Fruit fly (Drosophila melanogaster) whole organism, embryonic: ENCODE measurements around the gene aqz.

Source experiments
- Ada2b ChIP-seq: fragments of 200-800 bp; sonication (Bioruptor generic); IDR thresholded peaks from 2 replicates; pipeline ENCODE4 v1.3.6; 2022; ENCODE audit warnings: missing biosample characterization, missing genetic modification characterization
- Atf3 ChIP-seq: fragments of 200-800 bp; sonication (Bioruptor generic); optimal IDR thresholded peaks from 3 replicates; lab custom pipeline; 2016; ENCODE audit warnings: missing biosample characterization, missing genetic modification characterization
- Awh ChIP-seq: fragments of 200-800 bp; sonication (Bioruptor generic); IDR thresholded peaks from 2 replicates; pipeline ENCODE4, ENCODE4 v1.3.6; 2022; ENCODE audit warnings: missing biosample characterization, missing genetic modification characterization
- Bgb ChIP-seq: fragments of 200-800 bp; sonication (Bioruptor generic); IDR thresholded peaks from 2 replicates; pipeline ENCODE4 v1.3.6; 2022; ENCODE audit warnings: missing biosample characterization, missing genetic modification characterization; ENCODE audit not compliant: partially characterized antibody
- CG10274 ChIP-seq: fragments of 200-800 bp; sonication (Bioruptor generic); optimal IDR thresholded peaks from 3 replicates; lab custom pipeline; 2017; ENCODE audit warnings: missing biosample characterization, mild to moderate bottlenecking, missing genetic modification characterization
- CG11504 ChIP-seq: fragments of 200-800 bp; sonication (Bioruptor generic); optimal IDR thresholded peaks from 3 replicates; lab custom pipeline; 2019; ENCODE audit warnings: missing biosample characterization, mild to moderate bottlenecking, missing genetic modification characterization, moderate library complexity
- CG11696 ChIP-seq: fragments of 200-800 bp; sonication (Bioruptor generic); IDR thresholded peaks from 2 replicates; pipeline ENCODE4 v1.3.6; 2022; ENCODE audit warnings: missing biosample characterization, missing genetic modification characterization
- CG1529 ChIP-seq: fragments of 200-800 bp; sonication (Bioruptor generic); optimal IDR thresholded peaks from 3 replicates; lab custom pipeline; 2018; ENCODE audit warnings: missing biosample characterization, missing genetic modification characterization
- CG32767 ChIP-seq: fragments of 200-800 bp; sonication (Bioruptor generic); IDR thresholded peaks from 2 replicates; pipeline ENCODE4 v1.3.6; 2022; ENCODE audit warnings: missing biosample characterization, missing genetic modification characterization
- CG3281 ChIP-seq: fragments of 200-800 bp; sonication (Bioruptor generic); optimal IDR thresholded peaks from 3 replicates; lab custom pipeline; 2017; ENCODE audit warnings: missing biosample characterization, mild to moderate bottlenecking, missing genetic modification characterization
- CG3847 ChIP-seq: fragments of 200-800 bp; sonication (Bioruptor generic); IDR thresholded peaks from 2 replicates; pipeline ENCODE4 v1.3.6; 2022; ENCODE audit warnings: missing biosample characterization, missing genetic modification characterization
- CG42726 ChIP-seq: fragments of 200-800 bp; sonication (Bioruptor generic); IDR thresholded peaks from 2 replicates; pipeline ENCODE4 v1.3.6; 2022; ENCODE audit warnings: missing biosample characterization, missing genetic modification characterization; ENCODE audit not compliant: partially characterized antibody
- CG4617 ChIP-seq: fragments of 200-800 bp; sonication (Bioruptor generic); optimal IDR thresholded peaks from 3 replicates; lab custom pipeline; 2016; ENCODE audit warnings: missing biosample characterization, missing genetic modification characterization, borderline replicate concordance
- CG5953 ChIP-seq: fragments of 200-800 bp; sonication (Bioruptor generic); IDR thresholded peaks from 2 replicates; pipeline ENCODE4 v1.3.6; 2022; ENCODE audit warnings: missing biosample characterization, missing genetic modification characterization
- CG8089 ChIP-seq: fragments of 200-800 bp; sonication (Bioruptor generic); optimal IDR thresholded peaks from 3 replicates; lab custom pipeline; 2016; ENCODE audit warnings: missing biosample characterization, missing genetic modification characterization
- CG9797 ChIP-seq: fragments of 200-800 bp; sonication (Bioruptor generic); optimal IDR thresholded peaks from 3 replicates; lab custom pipeline; 2018; ENCODE audit warnings: missing biosample characterization, mild to moderate bottlenecking, missing genetic modification characterization
- D19A ChIP-seq: fragments of 200-800 bp; optimal IDR thresholded peaks from 3 replicates; lab custom pipeline; 2019; ENCODE audit warnings: missing biosample characterization, mild to moderate bottlenecking, missing genetic modification characterization, moderate library complexity
- Dll ChIP-seq: fragments of 200-800 bp; sonication (Bioruptor generic); IDR thresholded peaks from 4 replicates; pipeline ENCODE4 v1.3.6; 2022; ENCODE audit warnings: missing biosample characterization, missing genetic modification characterization; ENCODE audit not compliant: partially characterized antibody
- Ets65A ChIP-seq: fragments of 200-800 bp; sonication (Bioruptor generic); peaks from one replicate; lab custom pipeline; 2016; ENCODE audit warnings: missing biosample characterization, missing genetic modification characterization
- GATAe ChIP-seq: fragments of 200-800 bp; sonication (Bioruptor generic); conservative IDR thresholded peaks from 2 replicates; pipeline ENCODE4 v1.3.6; 2022; ENCODE audit warnings: missing biosample characterization, missing genetic modification characterization
- MESR4 ChIP-seq: fragments of 200-800 bp; sonication (Bioruptor generic); optimal IDR thresholded peaks from 2 replicates; lab custom pipeline; 2018; ENCODE audit warnings: missing biosample characterization, mild to moderate bottlenecking, missing genetic modification characterization, moderate library complexity
- Myb ChIP-seq: fragments of 200-800 bp; sonication (Bioruptor generic); optimal IDR thresholded peaks from 2 replicates; lab custom pipeline; 2016; ENCODE audit warnings: missing biosample characterization, missing genetic modification characterization
- Ptx1 ChIP-seq: fragments of 200-800 bp; sonication (Bioruptor generic); IDR thresholded peaks from 2 replicates; pipeline ENCODE4 v1.3.6; 2022; ENCODE audit warnings: missing biosample characterization, missing genetic modification characterization
- Ravus ChIP-seq: fragments of 200-800 bp; sonication (Bioruptor generic); IDR thresholded peaks from 2 replicates; pipeline ENCODE4 v1.3.6; 2022; ENCODE audit warnings: missing biosample characterization, missing genetic modification characterization
- Six4 ChIP-seq: fragments of 200-800 bp; sonication (Bioruptor generic); optimal IDR thresholded peaks from 2 replicates; lab custom pipeline; 2016; ENCODE audit warnings: missing biosample characterization, missing genetic modification characterization
- Sox100B ChIP-seq: fragments of 200-800 bp; sonication (Bioruptor generic); optimal IDR thresholded peaks from 3 replicates; lab custom pipeline; 2018; ENCODE audit warnings: missing biosample characterization, mild to moderate bottlenecking, missing genetic modification characterization
- Spps ChIP-seq: fragments of 200-800 bp; sonication (Bioruptor generic); optimal IDR thresholded peaks from 2 replicates; lab custom pipeline; 2018; ENCODE audit warnings: missing biosample characterization, mild to moderate bottlenecking, missing genetic modification characterization
- aop ChIP-seq: fragments of 200-800 bp; sonication (Bioruptor generic); IDR thresholded peaks from 2 replicates; pipeline ENCODE4 v1.3.6; 2022; ENCODE audit warnings: missing biosample characterization, missing genetic modification characterization
- bsh ChIP-seq, 2 experiments: fragments of 200-800 bp; sonication (Bioruptor generic); optimal IDR thresholded peaks; 2 replicates each; lab custom pipeline; 2017 to 2018; ENCODE audit warnings: mild to moderate bottlenecking in 2 of 2, missing biosample characterization in 2 of 2, missing genetic modification characterization in 2 of 2, moderate library complexity in 1 of 2
- chm ChIP-seq: fragments of 200-800 bp; sonication (Bioruptor generic); IDR thresholded peaks from 2 replicates; pipeline ENCODE4 v1.3.6; 2022; ENCODE audit warnings: missing biosample characterization, missing genetic modification characterization
- da ChIP-seq: fragments of 200-800 bp; sonication (Bioruptor generic); optimal IDR thresholded peaks from 2 replicates; lab custom pipeline; 2016; ENCODE audit warnings: missing biosample characterization, missing genetic modification characterization
- dmrt11E ChIP-seq: fragments of 200-800 bp; sonication (Bioruptor generic); optimal IDR thresholded peaks from 3 replicates; lab custom pipeline; 2018; ENCODE audit warnings: missing biosample characterization, mild to moderate bottlenecking, missing genetic modification characterization, moderate library complexity
- esg ChIP-seq: fragments of 200-800 bp; sonication (Bioruptor generic); conservative IDR thresholded peaks from 2 replicates; pipeline ENCODE4 v1.3.6; 2022; ENCODE audit warnings: missing biosample characterization, missing genetic modification characterization
- fru ChIP-seq: fragments of >200 bp; optimal IDR thresholded peaks from 2 replicates; lab custom pipeline; 2017
- gfzf ChIP-seq: fragments of 200-800 bp; sonication (Bioruptor generic); optimal IDR thresholded peaks from 2 replicates; lab custom pipeline; 2016; ENCODE audit warnings: missing biosample characterization, mild to moderate bottlenecking, missing genetic modification characterization, moderate library complexity
- gsb-n ChIP-seq: fragments of 200-800 bp; sonication (Bioruptor generic); optimal IDR thresholded peaks from 3 replicates; lab custom pipeline; 2018; ENCODE audit warnings: missing biosample characterization, mild to moderate bottlenecking, missing genetic modification characterization
- h ChIP-seq: fragments of >200 bp; optimal IDR thresholded peaks from 2 replicates; lab custom pipeline; 2017
- her ChIP-seq: fragments of 200-800 bp; sonication (Bioruptor generic); optimal IDR thresholded peaks from 2 replicates; lab custom pipeline; 2016; ENCODE audit warnings: missing biosample characterization, missing genetic modification characterization
- lab ChIP-seq: fragments of 200-800 bp; sonication (Bioruptor generic); optimal IDR thresholded peaks from 3 replicates; lab custom pipeline; 2017; ENCODE audit warnings: missing biosample characterization, missing genetic modification characterization, mild to moderate bottlenecking, moderate library complexity, missing genetic modification reagents
- lola ChIP-seq, 3 experiments: fragments of >200 bp in 2 of 3; fragments of 200-800 bp in 1 of 3; sonication (Bioruptor generic) in 1 of 3; optimal IDR thresholded peaks; 2 replicates each; lab custom pipeline; 2017 to 2019; ENCODE audit warnings: missing biosample characterization in 3 of 3, missing genetic modification characterization in 3 of 3, mild to moderate bottlenecking in 1 of 3, moderate library complexity in 1 of 3
- mirr ChIP-seq: fragments of 200-800 bp; sonication (Bioruptor generic); optimal IDR thresholded peaks from 3 replicates; lab custom pipeline; 2018; ENCODE audit warnings: missing biosample characterization, mild to moderate bottlenecking, missing genetic modification characterization
- phol ChIP-seq: fragments of 200-800 bp; sonication (Bioruptor generic); optimal IDR thresholded peaks from 3 replicates; lab custom pipeline; 2018; ENCODE audit warnings: missing biosample characterization, mild to moderate bottlenecking, missing genetic modification characterization, moderate library complexity
- sc ChIP-seq, 3 experiments: fragments of >200 bp in 2 of 3; fragments of 200-800 bp in 1 of 3; sonication (Bioruptor generic) in 1 of 3; optimal IDR thresholded peaks; 2 replicates in 2 of 3; 3 replicates in 1 of 3; lab custom pipeline; 2017; ENCODE audit warnings: mild to moderate bottlenecking in 1 of 3, missing biosample characterization in 1 of 3, missing genetic modification characterization in 1 of 3, missing genetic modification reagents in 1 of 3
- sens-2 ChIP-seq: fragments of 200-800 bp; sonication (Bioruptor generic); IDR thresholded peaks from 2 replicates; pipeline ENCODE4 v1.3.6; 2022; ENCODE audit warnings: missing biosample characterization, missing genetic modification characterization
- ssp ChIP-seq: fragments of 200-800 bp; sonication (Bioruptor generic); IDR thresholded peaks from 2 replicates; pipeline ENCODE4 v1.3.6; 2022; ENCODE audit warnings: missing biosample characterization, missing genetic modification characterization
- tup ChIP-seq: fragments of 200-800 bp; sonication (Bioruptor generic); optimal IDR thresholded peaks from 2 replicates; lab custom pipeline; 2016; ENCODE audit warnings: missing biosample characterization, mild to moderate bottlenecking, missing genetic modification characterization, moderate library complexity
- tx ChIP-seq: fragments of 200-800 bp; sonication (Bioruptor generic); optimal IDR thresholded peaks from 2 replicates; lab custom pipeline; 2016; ENCODE audit warnings: missing biosample characterization, missing genetic modification characterization
- vfl ChIP-seq: fragments of 200-800 bp; sonication (Bioruptor generic); optimal IDR thresholded peaks from 2 replicates; lab custom pipeline; 2016; ENCODE audit warnings: missing biosample characterization, missing genetic modification characterization
- zen ChIP-seq: fragments of 200-800 bp; sonication (Bioruptor generic); optimal IDR thresholded peaks from 3 replicates; lab custom pipeline; 2018; ENCODE audit warnings: missing biosample characterization, mild to moderate bottlenecking, missing genetic modification characterization, moderate library complexity

aqz gene

dm6 chr3R:8867325-8868104 lies 47.0 kb upstream of the aqz start (continued):
- TF ChIP-seq Ets65A (GFP tag; lab: Kevin White, UChicago), result no peak
- peak in 1 of 3 experiments; percentile 84 for TF ChIP-seq lola (GFP tag; optimal IDR thresholded peaks at IDR 0.05; lab: Kevin White, UChicago)
- peak; percentile 80 for TF ChIP-seq Sox100B
- TF ChIP-seq sens-2 (GFP tag; lab: Robert Waterston, UW), result no peak
- TF ChIP-seq CG11504 (tag; lab: Kevin White, UChicago), result peak; percentile 82
- no peak for TF ChIP-seq MESR4
- peak; percentile 36 for TF ChIP-seq lab (GFP tag; lab: Kevin White, UChicago)
- no peak for TF ChIP-seq CG9797 (GFP tag; lab: Kevin White, UChicago)
- no peak for TF ChIP-seq CG11696
- peak; percentile 58; the same call in 1 of the 2 replicates for TF ChIP-seq Ptx1
- peak; percentile 16 for TF ChIP-seq CG1529 (GFP tag; lab: Kevin White, UChicago)
- no peak for TF ChIP-seq CG8089 (GFP tag; lab: Kevin White, UChicago)
- TF ChIP-seq Awh, result no peak
- TF ChIP-seq Bgb (GFP tag; lab: Robert Waterston, UW), result no peak
- peak; percentile 79 for TF ChIP-seq gsb-n (tag; lab: Kevin White, UChicago)
- TF ChIP-seq Spps (tag; lab: Kevin White, UChicago), result peak; percentile 40
- peak; percentile 47 for TF ChIP-seq CG3281 (GFP tag; lab: Kevin White, UChicago)
- TF ChIP-seq phol (tag; lab: Kevin White, UChicago), result peak; percentile 84
- peak; percentile 97 for TF ChIP-seq D19A (tag; lab: Kevin White, UChicago)
- peak in 1 of 2 experiments; percentile 80 for TF ChIP-seq bsh (GFP tag; optimal IDR thresholded peaks at IDR 0.05; lab: Kevin White, UChicago)
- peak; percentile 22; the same call in 1 of the 2 replicates for TF ChIP-seq esg (GFP tag; lab: Robert Waterston, UW)
- peak; percentile 55 for TF ChIP-seq Six4 (GFP tag; lab: Kevin White, UChicago)
- TF ChIP-seq tup, result no peak
- TF ChIP-seq CG3847 (GFP tag; lab: Robert Waterston, UW), result no peak
- no peak for TF ChIP-seq vfl
- no peak for TF ChIP-seq her (GFP tag; lab: Kevin White, UChicago)
- no peak for TF ChIP-seq Ravus (GFP tag; lab: Robert Waterston, UW)
- no peak for TF ChIP-seq h
- no peak for TF ChIP-seq gfzf (GFP tag; lab: Kevin White, UChicago)
- TF ChIP-seq chm, result 0 out of 2 replicates have a peak, but pooled peaks have one; percentile 21
- no peak for TF ChIP-seq zen (tag; lab: Kevin White, UChicago)
- TF ChIP-seq aop, result no peak
- no peak for TF ChIP-seq CG42726 (GFP tag; lab: Robert Waterston, UW)
- TF ChIP-seq CG5953, result no peak
- peak; percentile 81 for TF ChIP-seq dmrt11E (tag; lab: Kevin White, UChicago)
- TF ChIP-seq GATAe (GFP tag; lab: Robert Waterston, UW), result no peak
- no peak for TF ChIP-seq da (GFP tag; lab: Kevin White, UChicago)
- no peak for TF ChIP-seq mirr
- TF ChIP-seq Ada2b (GFP tag; lab: Robert Waterston, UW), result no peak; the same call in 1 of the 2 replicates
- no peak for TF ChIP-seq ssp (GFP tag; lab: Robert Waterston, UW)
- no peak for TF ChIP-seq CG4617
- TF ChIP-seq tx (GFP tag; lab: Kevin White, UChicago), result no peak
- TF ChIP-seq CG10274 (GFP tag; lab: Kevin White, UChicago), result no peak
- no peak for TF ChIP-seq CG32767 (GFP tag; lab: Robert Waterston, UW)
- no peak for TF ChIP-seq Dll
- TF ChIP-seq Myb (GFP tag; lab: Kevin White, UChicago), result no peak
- no peak for TF ChIP-seq Atf3 (GFP tag; lab: Kevin White, UChicago)
- TF ChIP-seq sc (optimal IDR thresholded peaks at IDR 0.05; lab: Kevin White, UChicago), result no peak
- no peak for TF ChIP-seq sc (GFP tag; optimal IDR thresholded peaks at IDR 0.05; lab: Kevin White, UChicago)
- TF ChIP-seq fru (lab: Kevin White, UChicago), result no peak
